Fruit fly (Drosophila melanogaster) whole organism, embryonic: ENCODE measurements around the gene CG10467.

Experiments
- CG10321 ChIP-seq: fragments of 200-800 bp; sonication (Bioruptor generic); IDR thresholded peaks from 2 replicates; pipeline ENCODE4 v1.3.6; 2022; ENCODE audit warnings: missing biosample characterization, missing genetic modification characterization
- CG11085 ChIP-seq: fragments of 200-800 bp; sonication (Bioruptor generic); IDR thresholded peaks from 2 replicates; pipeline ENCODE4 v1.3.6; 2022; ENCODE audit warnings: missing biosample characterization, missing genetic modification characterization
- CG11093 ChIP-seq: fragments of 200-800 bp; sonication (Bioruptor generic); IDR thresholded peaks from 3 replicates; pipeline ENCODE4 v1.3.6; 2022; ENCODE audit warnings: missing biosample characterization, missing genetic modification characterization
- CG12391 ChIP-seq: fragments of 200-800 bp; sonication (Bioruptor generic); optimal IDR thresholded peaks from 3 replicates; lab custom pipeline; 2018; ENCODE audit warnings: missing biosample characterization, mild to moderate bottlenecking, missing genetic modification characterization, moderate library complexity
- CG12769 ChIP-seq: fragments of 200-800 bp; sonication (Bioruptor generic); optimal IDR thresholded peaks from 2 replicates; lab custom pipeline; 2019; ENCODE audit warnings: missing biosample characterization, mild to moderate bottlenecking, missing genetic modification characterization, moderate library complexity
- CG1603 ChIP-seq: fragments of 200-800 bp; sonication (Bioruptor generic); optimal IDR thresholded peaks from 2 replicates; lab custom pipeline; 2019; ENCODE audit warnings: missing biosample characterization, mild to moderate bottlenecking, missing genetic modification characterization, moderate library complexity
- CG17829 ChIP-seq: fragments of 200-800 bp; optimal IDR thresholded peaks from 2 replicates; lab custom pipeline; 2019; ENCODE audit warnings: missing biosample characterization, mild to moderate bottlenecking, missing genetic modification characterization, moderate library complexity
- CG2202 ChIP-seq: fragments of 200-800 bp; sonication (Bioruptor generic); optimal IDR thresholded peaks from 2 replicates; lab custom pipeline; 2018; ENCODE audit warnings: missing biosample characterization, mild to moderate bottlenecking, missing genetic modification characterization
- CG2678 ChIP-seq: fragments of 200-800 bp; sonication (Bioruptor generic); optimal IDR thresholded peaks from 3 replicates; lab custom pipeline; 2019; ENCODE audit warnings: missing biosample characterization, mild to moderate bottlenecking, missing genetic modification characterization, moderate library complexity
- CG2875 ChIP-seq: fragments of 200-800 bp; sonication (Bioruptor generic); optimal IDR thresholded peaks from 2 replicates; lab custom pipeline; 2017; ENCODE audit warnings: missing biosample characterization, mild to moderate bottlenecking, missing genetic modification characterization, missing genetic modification reagents
- CG31224 ChIP-seq: fragments of 200-800 bp; sonication (Bioruptor generic); IDR thresholded peaks from 2 replicates; pipeline ENCODE4 v1.3.6; 2022; ENCODE audit warnings: missing biosample characterization, missing genetic modification characterization
- CG33557 ChIP-seq: fragments of 200-800 bp; sonication (Bioruptor generic); optimal IDR thresholded peaks from 2 replicates; lab custom pipeline; 2019; ENCODE audit warnings: missing biosample characterization, mild to moderate bottlenecking, missing genetic modification characterization, moderate library complexity
- CG34224 ChIP-seq: fragments of 200-800 bp; sonication (Bioruptor generic); IDR thresholded peaks from 3 replicates; pipeline ENCODE4 v1.3.6; 2022; ENCODE audit warnings: missing biosample characterization, missing genetic modification characterization; ENCODE audit not compliant: partially characterized antibody
- CG4328 ChIP-seq: fragments of 200-800 bp; sonication (Bioruptor generic); optimal IDR thresholded peaks from 3 replicates; lab custom pipeline; 2017; ENCODE audit warnings: missing biosample characterization, missing genetic modification reagents, missing genetic modification characterization
- CG43689 ChIP-seq: fragments of 200-800 bp; sonication (Bioruptor generic); IDR thresholded peaks from 2 replicates; pipeline ENCODE4 v1.3.6; 2022; ENCODE audit warnings: missing biosample characterization, missing genetic modification characterization
- CG7556 ChIP-seq: fragments of 200-800 bp; sonication (Bioruptor generic); optimal IDR thresholded peaks from 2 replicates; lab custom pipeline; 2017; ENCODE audit warnings: missing biosample characterization, mild to moderate bottlenecking, missing genetic modification characterization
- CG8478 ChIP-seq: fragments of >200 bp; optimal IDR thresholded peaks from 2 replicates; lab custom pipeline; 2018
- CG9797 ChIP-seq: fragments of 200-800 bp; sonication (Bioruptor generic); optimal IDR thresholded peaks from 3 replicates; lab custom pipeline; 2018; ENCODE audit warnings: missing biosample characterization, mild to moderate bottlenecking, missing genetic modification characterization
- Camta ChIP-seq: fragments of 200-800 bp; sonication (Bioruptor generic); optimal IDR thresholded peaks from 2 replicates; lab custom pipeline; 2016; ENCODE audit warnings: missing biosample characterization, missing genetic modification characterization
- CoRest ChIP-seq: fragments of 200-800 bp; sonication (Bioruptor generic); optimal IDR thresholded peaks from 3 replicates; lab custom pipeline; 2018; ENCODE audit warnings: missing biosample characterization, mild to moderate bottlenecking, missing genetic modification characterization, moderate library complexity
- Dad ChIP-seq: fragments of 200-800 bp; sonication (Bioruptor generic); optimal IDR thresholded peaks from 3 replicates; lab custom pipeline; 2016; ENCODE audit warnings: missing biosample characterization, missing genetic modification characterization
- Dp ChIP-seq: fragments of 200-800 bp; sonication (Bioruptor generic); optimal IDR thresholded peaks from 2 replicates; lab custom pipeline; 2018; ENCODE audit warnings: missing biosample characterization, mild to moderate bottlenecking, missing genetic modification characterization, moderate library complexity
- Ets65A ChIP-seq: fragments of 200-800 bp; sonication (Bioruptor generic); peaks from one replicate; lab custom pipeline; 2016; ENCODE audit warnings: missing biosample characterization, missing genetic modification characterization
- Ets97D ChIP-seq: fragments of 200-800 bp; sonication (Bioruptor generic); optimal IDR thresholded peaks from 3 replicates; lab custom pipeline; 2016; ENCODE audit warnings: missing biosample characterization, missing genetic modification characterization
- H2.0 ChIP-seq: fragments of 200-800 bp; sonication (Bioruptor generic); IDR thresholded peaks from 2 replicates; pipeline ENCODE4 v1.3.6; 2022; ENCODE audit warnings: missing biosample characterization, missing genetic modification characterization
- HHEX ChIP-seq: fragments of 200-800 bp; sonication (Bioruptor generic); optimal IDR thresholded peaks from 3 replicates; lab custom pipeline; 2017; ENCODE audit warnings: missing biosample characterization, mild to moderate bottlenecking, missing genetic modification characterization, missing genetic modification reagents
- Hr51 ChIP-seq, 2 experiments: fragments of 200-800 bp; sonication (Bioruptor generic); optimal IDR thresholded peaks; 2 replicates in 1 of 2; 3 replicates in 1 of 2; lab custom pipeline; 2016 to 2018; ENCODE audit warnings: missing biosample characterization in 2 of 2, missing genetic modification characterization in 2 of 2, mild to moderate bottlenecking in 1 of 2, moderate library complexity in 1 of 2
- Ptx1 ChIP-seq: fragments of 200-800 bp; sonication (Bioruptor generic); IDR thresholded peaks from 2 replicates; pipeline ENCODE4 v1.3.6; 2022; ENCODE audit warnings: missing biosample characterization, missing genetic modification characterization
- Tbp ChIP-seq: fragments of >200 bp; optimal IDR thresholded peaks from 2 replicates; lab custom pipeline; 2018; ENCODE audit warnings: missing biosample characterization, missing genetic modification characterization
- ara ChIP-seq: fragments of 200-800 bp; sonication (Bioruptor generic); IDR thresholded peaks from 2 replicates; pipeline ENCODE4 v1.3.6; 2022; ENCODE audit warnings: missing biosample characterization, missing genetic modification characterization
- chinmo ChIP-seq: fragments of 200-800 bp; sonication (Bioruptor generic); IDR thresholded peaks from 4 replicates; pipeline ENCODE4 v1.3.6; 2022; ENCODE audit warnings: missing biosample characterization, missing genetic modification characterization; ENCODE audit not compliant: partially characterized antibody
- gcm2 ChIP-seq: fragments of 200-800 bp; sonication (Bioruptor generic); optimal IDR thresholded peaks from 2 replicates; lab custom pipeline; 2016; ENCODE audit warnings: missing biosample characterization, missing genetic modification characterization
- gfzf ChIP-seq: fragments of 200-800 bp; sonication (Bioruptor generic); optimal IDR thresholded peaks from 2 replicates; lab custom pipeline; 2016; ENCODE audit warnings: missing biosample characterization, mild to moderate bottlenecking, missing genetic modification characterization, moderate library complexity
- ham ChIP-seq: fragments of 200-800 bp; sonication (Bioruptor generic); IDR thresholded peaks from 2 replicates; pipeline ENCODE4 v1.3.6; 2022; ENCODE audit warnings: missing biosample characterization, missing genetic modification characterization
- her ChIP-seq: fragments of 200-800 bp; sonication (Bioruptor generic); optimal IDR thresholded peaks from 2 replicates; lab custom pipeline; 2016; ENCODE audit warnings: missing biosample characterization, missing genetic modification characterization
- hkb ChIP-seq, 2 experiments: fragments of 200-800 bp in 1 of 2; fragments of >200 bp in 1 of 2; sonication (Bioruptor generic) in 1 of 2; IDR thresholded peaks in 1 of 2; optimal IDR thresholded peaks in 1 of 2; 2 replicates each; pipeline versions ENCODE4 v1.3.6 to Lab custom; 2017 to 2022; ENCODE audit warnings: missing biosample characterization in 1 of 2, missing genetic modification characterization in 1 of 2
- inv ChIP-seq: fragments of 200-800 bp; sonication (Bioruptor generic); IDR thresholded peaks from 2 replicates; pipeline ENCODE4 v1.3.6; 2022; ENCODE audit warnings: missing biosample characterization, missing genetic modification characterization; ENCODE audit not compliant: partially characterized antibody
- jigr1 ChIP-seq: fragments of 200-800 bp; sonication (Bioruptor generic); IDR thresholded peaks from 3 replicates; pipeline ENCODE4 v1.3.6; 2022; ENCODE audit warnings: missing biosample characterization, missing genetic modification characterization
- pros ChIP-seq: fragments of 200-800 bp; sonication (Bioruptor generic); optimal IDR thresholded peaks from 3 replicates; lab custom pipeline; 2019; ENCODE audit warnings: missing biosample characterization, mild to moderate bottlenecking, missing genetic modification characterization, moderate library complexity
- scrt ChIP-seq: fragments of 200-800 bp; sonication (Bioruptor generic); optimal IDR thresholded peaks from 2 replicates; lab custom pipeline; 2018; ENCODE audit warnings: missing biosample characterization, mild to moderate bottlenecking, missing genetic modification characterization, moderate library complexity
- sens-2 ChIP-seq: fragments of 200-800 bp; sonication (Bioruptor generic); IDR thresholded peaks from 2 replicates; pipeline ENCODE4 v1.3.6; 2022; ENCODE audit warnings: missing biosample characterization, missing genetic modification characterization
- sr ChIP-seq: fragments of 200-800 bp; sonication (Bioruptor generic); IDR thresholded peaks from 3 replicates; pipeline ENCODE4 v1.3.6; 2022; ENCODE audit warnings: missing biosample characterization, missing genetic modification characterization
- tgo ChIP-seq: fragments of 200-800 bp; sonication (Bioruptor generic); IDR thresholded peaks from 3 replicates; pipeline ENCODE4 v1.3.6; 2022; ENCODE audit warnings: missing biosample characterization, missing genetic modification characterization
- tin ChIP-seq: fragments of 200-800 bp; sonication (Bioruptor generic); optimal IDR thresholded peaks from 3 replicates; lab custom pipeline; 2016; ENCODE audit warnings: missing biosample characterization, missing genetic modification characterization
- trem ChIP-seq: fragments of 200-800 bp; optimal IDR thresholded peaks from 3 replicates; lab custom pipeline; 2019; ENCODE audit warnings: missing biosample characterization, mild to moderate bottlenecking, missing genetic modification characterization, moderate library complexity
- unpg ChIP-seq: fragments of 200-800 bp; sonication (Bioruptor generic); optimal IDR thresholded peaks from 3 replicates; lab custom pipeline; 2018; ENCODE audit warnings: missing biosample characterization, mild to moderate bottlenecking, missing genetic modification characterization, moderate library complexity
- vvl ChIP-seq: fragments of 200-800 bp; sonication (Bioruptor generic); IDR thresholded peaks from 2 replicates; pipeline ENCODE4 v1.3.6; 2022; ENCODE audit warnings: missing biosample characterization, missing genetic modification characterization
- wdn ChIP-seq: fragments of 200-800 bp; sonication (Bioruptor generic); IDR thresholded peaks from 2 replicates; pipeline ENCODE4 v1.3.6; 2022; ENCODE audit warnings: missing biosample characterization, missing genetic modification characterization
- wek ChIP-seq: fragments of 200-800 bp; sonication (Bioruptor generic); optimal IDR thresholded peaks from 3 replicates; lab custom pipeline; 2018; ENCODE audit warnings: missing biosample characterization, mild to moderate bottlenecking, missing genetic modification characterization, moderate library complexity
- zfh1 ChIP-seq: fragments of 200-800 bp; sonication (Bioruptor generic); IDR thresholded peaks from 3 replicates; pipeline ENCODE4 v1.3.6; 2022; ENCODE audit warnings: missing biosample characterization, missing genetic modification characterization

CG10467 gene

DNA sequence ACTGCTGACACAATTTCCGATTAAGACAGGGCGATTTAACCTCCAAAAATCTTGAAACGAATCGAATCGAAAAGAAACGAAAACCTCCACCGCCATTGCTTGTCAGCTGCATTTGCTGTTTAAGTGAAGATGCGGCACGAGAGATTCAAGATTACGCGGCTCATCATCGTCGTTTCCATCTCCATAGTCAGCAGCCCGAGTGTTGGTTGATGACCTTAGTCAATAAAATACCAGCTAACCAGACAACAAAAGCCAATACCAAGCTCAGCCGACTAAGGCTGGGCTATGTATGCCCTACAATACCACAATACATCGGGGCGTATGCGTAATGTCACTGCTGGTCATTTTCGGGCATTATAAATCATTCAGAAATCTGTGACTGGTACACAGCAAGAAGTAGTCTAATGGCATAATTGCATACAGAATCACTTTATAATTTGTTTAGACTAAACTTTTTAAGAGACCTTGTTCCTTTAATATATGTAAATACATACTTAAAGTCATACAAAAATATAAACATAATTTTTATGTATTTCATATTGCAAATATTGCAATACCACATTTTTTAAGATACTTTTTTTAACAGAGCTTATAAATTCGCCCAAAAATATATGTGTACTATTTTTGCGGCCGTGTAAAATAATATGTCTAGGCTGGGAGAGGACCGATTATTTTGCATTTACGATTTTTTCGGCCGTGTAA is 46.4 kb upstream of the CG10467 start:
- no peak for TF ChIP-seq CG2875 (GFP tag; lab: Kevin White, UChicago)
- TF ChIP-seq ham (GFP tag; lab: Robert Waterston, UW) = no peak
- TF ChIP-seq Hr51 (GFP tag; optimal IDR thresholded peaks at IDR 0.05; lab: Kevin White, UChicago) = peak in 1 of 2 experiments; percentile 47
- TF ChIP-seq jigr1 (GFP tag; lab: Robert Waterston, UW) = no peak
- TF ChIP-seq CG17829 (tag; lab: Kevin White, UChicago) = no peak
- peak; percentile 19 for TF ChIP-seq pros (GFP tag; lab: Kevin White, UChicago)
- no peak for TF ChIP-seq CG8478 (lab: Kevin White, UChicago)
- TF ChIP-seq unpg (GFP tag; lab: Kevin White, UChicago) = peak; percentile 0
- no peak for TF ChIP-seq HHEX (GFP tag; lab: Kevin White, UChicago)
- TF ChIP-seq CG31224 = no peak
- TF ChIP-seq CG9797 (GFP tag; lab: Kevin White, UChicago) = no peak
- TF ChIP-seq CG4328 (GFP tag; lab: Kevin White, UChicago) = no peak
- no peak for TF ChIP-seq sr (GFP tag; lab: Robert Waterston, UW)
- TF ChIP-seq tgo = peak; percentile 14; the same call in 1 of the 3 replicates
- no peak for TF ChIP-seq CG33557 (GFP tag; lab: Kevin White, UChicago)
- TF ChIP-seq CG43689 (GFP tag; lab: Robert Waterston, UW) = no peak
- no peak for TF ChIP-seq Ets97D (GFP tag; lab: Kevin White, UChicago)
- TF ChIP-seq wdn = no peak
- no peak for TF ChIP-seq CG2202 (tag; lab: Kevin White, UChicago)
- TF ChIP-seq CG11093 (GFP tag; lab: Robert Waterston, UW) = no peak
- peak; percentile 26; the same call in 1 of the 2 replicates for TF ChIP-seq Ptx1 (GFP tag; lab: Robert Waterston, UW)
- no peak for TF ChIP-seq sens-2 (GFP tag; lab: Robert Waterston, UW)
- TF ChIP-seq Camta (GFP tag; lab: Kevin White, UChicago) = no peak
- TF ChIP-seq zfh1 (GFP tag; lab: Robert Waterston, UW) = no peak
- no peak for TF ChIP-seq gfzf (GFP tag; lab: Kevin White, UChicago)
- TF ChIP-seq inv = no peak
- TF ChIP-seq CG12391 = no peak
- TF ChIP-seq vvl = no peak
- TF ChIP-seq CG11085 (GFP tag; lab: Robert Waterston, UW) = no peak
- TF ChIP-seq hkb (optimal IDR thresholded peaks at IDR 0.05; lab: Kevin White, UChicago) = no peak
- TF ChIP-seq hkb (GFP tag; IDR thresholded peaks at IDR 0.05; lab: Robert Waterston, UW) = no peak
- no peak for TF ChIP-seq gcm2
- no peak for TF ChIP-seq CG10321 (GFP tag; lab: Robert Waterston, UW)
- TF ChIP-seq trem = no peak
- TF ChIP-seq Ets65A (GFP tag; lab: Kevin White, UChicago) = peak; percentile 7
- peak; percentile 82; the same call in 2 of the 4 replicates for TF ChIP-seq chinmo (GFP tag; lab: Robert Waterston, UW)
- TF ChIP-seq wek (GFP tag; lab: Kevin White, UChicago) = no peak
- TF ChIP-seq tin = no peak
- TF ChIP-seq Dp (GFP tag; lab: Kevin White, UChicago) = no peak
- TF ChIP-seq CG7556 (GFP tag; lab: Kevin White, UChicago) = peak; percentile 10
- peak; percentile 21 for TF ChIP-seq CG2678 (tag; lab: Kevin White, UChicago)
- TF ChIP-seq scrt = no peak
- TF ChIP-seq Tbp (GFP tag; lab: Kevin White, UChicago) = no peak
- peak; percentile 17 for TF ChIP-seq CG12769
- TF ChIP-seq her = no peak
- no peak for TF ChIP-seq H2.0 (GFP tag; lab: Robert Waterston, UW)
- no peak for TF ChIP-seq Dad (GFP tag; lab: Kevin White, UChicago)
- no peak for TF ChIP-seq ara
- TF ChIP-seq CG34224 (GFP tag; lab: Robert Waterston, UW) = no peak
- no peak for TF ChIP-seq CoRest (tag; lab: Kevin White, UChicago)
- no peak for TF ChIP-seq CG1603 (tag; lab: Kevin White, UChicago)
